Fruit fly (Drosophila melanogaster): ENCODE measurements around the gene slp2.

The slp2 gene

dm6 chr2L:3851308-3851707 lies 14.7 kb downstream of the slp2 start (continued):
- TF ChIP-seq CG2678 (tag; optimal IDR thresholded peaks at IDR 0.05): peak; percentile 62
- TF ChIP-seq fd96Cb (tag; optimal IDR thresholded peaks at IDR 0.05): peak; percentile 65
- TF ChIP-seq wor (GFP tag; IDR thresholded peaks at IDR 0.05): no peak
- no peak for TF ChIP-seq pum (GFP tag; optimal IDR thresholded peaks at IDR 0.05)
- TF ChIP-seq Ptx1 (GFP tag; IDR thresholded peaks at IDR 0.05): 0 out of 2 replicates have a peak, but pooled peaks have one; percentile 11
- TF ChIP-seq CG7839 (tag; optimal IDR thresholded peaks at IDR 0.05): peak; percentile 63
- TF ChIP-seq dmrt99B (tag; optimal IDR thresholded peaks at IDR 0.05): peak; percentile 70
- no peak for TF ChIP-seq maf-S (GFP tag; optimal IDR thresholded peaks at IDR 0.05)
- peak; percentile 21; the same call in 1 of the 3 replicates for TF ChIP-seq CG34422 (GFP tag; IDR thresholded peaks at IDR 0.05)
- no peak for TF ChIP-seq toy (GFP tag; IDR thresholded peaks at IDR 0.05)
- TF ChIP-seq CG18619 (GFP tag; optimal IDR thresholded peaks at IDR 0.05): no peak
- TF ChIP-seq Hsf (GFP tag; optimal IDR thresholded peaks at IDR 0.05): no peak
- peak; percentile 44; the same call in 2 of the 3 replicates for TF ChIP-seq row (GFP tag; IDR thresholded peaks at IDR 0.05)
- TF ChIP-seq gsb-n (tag; optimal IDR thresholded peaks at IDR 0.05): peak; percentile 56
- 0 out of 3 replicates have a peak, but pooled peaks have one; percentile 42 for TF ChIP-seq zfh1 (GFP tag; IDR thresholded peaks at IDR 0.05)
- peak; percentile 5 for TF ChIP-seq CG6254 (GFP tag; optimal IDR thresholded peaks at IDR 0.05)
- no peak for TF ChIP-seq ind (GFP tag; optimal IDR thresholded peaks at IDR 0.05)
- no peak for TF ChIP-seq Dek (tag; optimal IDR thresholded peaks at IDR 0.05)
- TF ChIP-seq CG7987 (GFP tag; optimal IDR thresholded peaks at IDR 0.05): no peak
- peak; percentile 78 for TF ChIP-seq CG2712 (tag; optimal IDR thresholded peaks at IDR 0.05)
- no peak for TF ChIP-seq repo (GFP tag; optimal IDR thresholded peaks at IDR 0.05)
- no peak for TF ChIP-seq Doc2 (GFP tag; IDR thresholded peaks at IDR 0.05)
- TF ChIP-seq CG4730 (GFP tag; IDR thresholded peaks at IDR 0.05): no peak
- peak; percentile 89 for TF ChIP-seq sens (GFP tag)
- TF ChIP-seq CG8924 (tag; optimal IDR thresholded peaks at IDR 0.05): peak; percentile 54
- no peak for TF ChIP-seq Tbp (GFP tag; optimal IDR thresholded peaks at IDR 0.05)
- peak; percentile 59 for TF ChIP-seq CG6689 (GFP tag; IDR thresholded peaks at IDR 0.05)
- peak; percentile 59 for TF ChIP-seq Oli (tag; optimal IDR thresholded peaks at IDR 0.05)
- TF ChIP-seq chif (GFP tag; optimal IDR thresholded peaks at IDR 0.05): peak in 1 of 2 experiments; percentile 22
- TF ChIP-seq Spps (tag; optimal IDR thresholded peaks at IDR 0.05): peak; percentile 27
- TF ChIP-seq lola (GFP tag; optimal IDR thresholded peaks at IDR 0.05): peak in 1 of 3 experiments; percentile 72
- TF ChIP-seq Sox100B (GFP tag; optimal IDR thresholded peaks at IDR 0.05): peak; percentile 45
- no peak for TF ChIP-seq kah (GFP tag; optimal IDR thresholded peaks at IDR 0.05)
- TF ChIP-seq CG12219 (GFP tag; optimal IDR thresholded peaks at IDR 0.05): peak; percentile 10
- no peak for TF ChIP-seq Atf6 (GFP tag; IDR thresholded peaks at IDR 0.05)
- peak; percentile 46; the same call in 1 of the 2 replicates for TF ChIP-seq Xrp1 (GFP tag; IDR thresholded peaks at IDR 0.05)
- peak; percentile 19 for TF ChIP-seq CG2202 (tag; optimal IDR thresholded peaks at IDR 0.05)
- TF ChIP-seq Camta (GFP tag; optimal IDR thresholded peaks at IDR 0.05): peak; percentile 4
- TF ChIP-seq Vsx1 (GFP tag; optimal IDR thresholded peaks at IDR 0.05): peak; percentile 15
- TF ChIP-seq CG8388 (GFP tag; optimal IDR thresholded peaks at IDR 0.05): peak; percentile 67
- peak; percentile 30 for TF ChIP-seq PHDP (tag; optimal IDR thresholded peaks at IDR 0.05)
- TF ChIP-seq CG11093 (GFP tag; IDR thresholded peaks at IDR 0.05): 0 out of 3 replicates have a peak, but pooled peaks have one; percentile 32
- peak; percentile 45 for TF ChIP-seq nerfin-1 (tag; optimal IDR thresholded peaks at IDR 0.05)
- TF ChIP-seq CG13424 (tag; optimal IDR thresholded peaks at IDR 0.05): peak; percentile 45
- 0 out of 2 replicates have a peak, but pooled peaks have one; percentile 16 for TF ChIP-seq CG1024 (GFP tag; IDR thresholded peaks at IDR 0.05)
- TF ChIP-seq Stat92E (GFP tag; optimal IDR thresholded peaks at IDR 0.05): peak in 1 of 3 experiments; percentile 66
- TF ChIP-seq Blimp-1 (GFP tag; optimal IDR thresholded peaks at IDR 0.05): peak; percentile 71
- TF ChIP-seq pan (optimal IDR thresholded peaks at IDR 0.05): no peak
- TF ChIP-seq pan (GFP tag; optimal IDR thresholded peaks at IDR 0.05 in 1 of 2, IDR thresholded peaks at IDR 0.05 in 1 of 2): peak in 1 of 2 experiments; percentile 15
- peak in 1 of 2 experiments; percentile 84 for TF ChIP-seq bsh (GFP tag; optimal IDR thresholded peaks at IDR 0.05)
